Worm (Caenorhabditis elegans): ENCODE data around the gene T26E4.7.
"Not testable (repeated sequence)": the region's sequence is repeated elsewhere in the genome, so short reads cannot be mapped to it uniquely, and the experiment has no call there.

The T26E4.7 gene

ce11 chrV:15807420-15807819 lies 14.1 kb downstream of the T26E4.7 start, which contains the start of gene srsx-38:
TSS of gene srsx-38 (minus strand) at chrV:15807520.
- TF ChIP-seq T20F7.1 (GFP tag; optimal IDR thresholded peaks at IDR 0.05); madf-5 (GFP tag; IDR thresholded peaks at IDR 0.05); mxl-3 (GFP tag; optimal IDR thresholded peaks at IDR 0.05): not testable (repeated sequence)

DNA sequence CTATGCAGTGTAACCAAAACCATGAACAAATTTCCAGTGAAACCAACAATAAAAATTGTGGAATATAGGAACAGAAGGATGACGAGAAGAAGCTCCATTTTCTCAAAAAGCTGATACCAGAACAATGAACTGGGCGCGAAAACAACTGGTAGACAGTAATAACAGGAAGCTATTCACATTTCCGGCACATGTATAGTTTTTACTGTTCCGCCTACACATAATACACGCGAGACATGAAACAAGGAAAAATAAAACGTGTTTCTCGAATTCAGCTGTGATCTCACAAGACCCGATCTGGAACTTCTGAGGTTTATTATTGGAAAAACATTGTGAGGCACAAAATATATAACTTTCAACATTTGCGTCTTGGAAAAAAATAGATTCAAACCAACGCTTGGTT lies 16.2 kb downstream of the T26E4.7 start, which contains the start of gene srsx-36:
Gene srsx-36, minus strand, starts transcription at position 101 of the 400 bp plus-strand sequence.
- TF ChIP-seq F49E8.2 (tag; optimal IDR thresholded peaks at IDR 0.05; ENCODE audit: borderline replicate concordance) (no peak), unc-62 (GFP tag; optimal IDR thresholded peaks at IDR 0.05 in 1 of 2) (no peak), unc-62 (tag; optimal IDR thresholded peaks at IDR 0.05) (no peak), daf-16 (GFP tag; optimal IDR thresholded peaks at IDR 0.05) (no peak), daf-16 (tag; optimal IDR thresholded peaks at IDR 0.05) (no peak), fos-1 (tag; optimal IDR thresholded peaks at IDR 0.05) (no peak), ZK337.2 (GFP tag; IDR thresholded peaks at IDR 0.05) (no peak), daf-8 (GFP tag; IDR thresholded peaks at IDR 0.05) (no peak), vab-7 (GFP tag; IDR thresholded peaks at IDR 0.05) (no peak), mxl-3 (GFP tag; optimal IDR thresholded peaks at IDR 0.05) (no peak), zfp-2 (tag; optimal IDR thresholded peaks at IDR 0.05) (no peak)

- TF ChIP-seq madf-9 (GFP tag; conservative IDR thresholded peaks at IDR 0.05) (no peak), lin-38 (GFP tag; IDR thresholded peaks at IDR 0.05) (no peak), attf-4 (tag; optimal IDR thresholded peaks at IDR 0.05) (no peak), snpc-4 (tag; optimal IDR thresholded peaks at IDR 0.05) (no peak), F44E2.7 (GFP tag; IDR thresholded peaks at IDR 0.05) (no peak), vab-7 (GFP tag; IDR thresholded peaks at IDR 0.05) (no peak), ceh-44 (GFP tag; IDR thresholded peaks at IDR 0.05) (no peak), dmd-9 (GFP tag; IDR thresholded peaks at IDR 0.05) (no peak), hlh-30 (tag; optimal IDR thresholded peaks at IDR 0.05; ENCODE audit: insufficient read depth) (no peak)
Measured at ce11 chrV:15810446-15810845, 17.1 kb downstream of the T26E4.7 start, which contains the start of gene F54B8.1. TSS of gene F54B8.1 (plus strand) at chrV:15810746.

ce11 chrV:15811982-15812381 lies 18.6 kb downstream of the T26E4.7 start, which contains the start of gene nhr-282:
TSS of gene nhr-282 (plus strand) at chrV:15812282.
- not testable (repeated sequence) for TF ChIP-seq ces-1 (GFP tag; optimal IDR thresholded peaks at IDR 0.05); pqm-1 (tag; optimal IDR thresholded peaks at IDR 0.05); nhr-111 (GFP tag; optimal IDR thresholded peaks at IDR 0.05)

DNA sequence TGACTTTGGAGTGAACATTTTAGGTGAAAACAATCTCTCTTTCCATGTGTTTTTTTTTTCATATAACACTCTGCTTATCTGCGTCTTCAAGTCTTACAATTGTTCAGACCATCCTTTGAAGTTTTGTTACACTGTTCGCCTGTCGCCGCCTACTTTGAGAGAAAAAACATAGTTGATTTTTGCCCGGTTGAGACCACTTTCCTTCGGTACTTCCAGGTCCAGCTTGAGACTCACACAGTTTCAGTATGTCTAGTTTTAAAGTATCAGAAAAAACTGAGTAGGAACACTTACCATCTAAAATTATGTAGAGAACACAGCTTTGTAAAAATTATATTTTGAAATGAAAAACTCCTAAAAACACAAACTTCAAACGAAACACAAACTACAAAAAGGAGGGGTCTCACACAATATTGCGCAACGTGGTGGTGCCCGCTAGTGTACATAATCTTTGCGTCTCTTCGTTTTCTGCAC lies 22.6 kb downstream of the T26E4.7 start, which contains the start of the genes fbxa-69 and F54B8.4:
Gene fbxa-69, minus strand, starts transcription at position 10 of the 471 bp plus-strand sequence.
Gene F54B8.4, plus strand, starts transcription at position 421 of the 471 bp plus-strand sequence.
- TF ChIP-seq zag-1 (tag; optimal IDR thresholded peaks at IDR 0.05) = no peak
- no peak for TF ChIP-seq F37D6.2 (tag; optimal IDR thresholded peaks at IDR 0.05)
- TF ChIP-seq aha-1 (tag) = peak; percentile 32
- TF ChIP-seq zfp-2 (tag; optimal IDR thresholded peaks at IDR 0.05) = no peak
- peak; percentile 24 for TF ChIP-seq hlh-30 (tag; optimal IDR thresholded peaks at IDR 0.05; ENCODE audit: insufficient read depth)
- no peak for TF ChIP-seq madf-9 (GFP tag; conservative IDR thresholded peaks at IDR 0.05)
- TF ChIP-seq lin-13 (GFP tag; optimal IDR thresholded peaks at IDR 0.05) = no peak
- no peak for TF ChIP-seq mes-2 (tag; optimal IDR thresholded peaks at IDR 0.05; ENCODE audit: poor library complexity, severe bottlenecking)
- no peak for TF ChIP-seq unc-130 (GFP tag; optimal IDR thresholded peaks at IDR 0.05)
- TF ChIP-seq ZK337.2 (GFP tag; IDR thresholded peaks at IDR 0.05) = no peak
- no peak for TF ChIP-seq tra-1 (GFP tag; IDR thresholded peaks at IDR 0.05)
- TF ChIP-seq saeg-2 (GFP tag; IDR thresholded peaks at IDR 0.05) = no peak
- no peak for TF ChIP-seq nhr-48 (tag; optimal IDR thresholded peaks at IDR 0.05)
- peak; percentile 43 for TF ChIP-seq nhr-28 (tag; optimal IDR thresholded peaks at IDR 0.05)
- no peak for TF ChIP-seq rbr-2 (tag; optimal IDR thresholded peaks at IDR 0.05)
- TF ChIP-seq zip-2 (tag; optimal IDR thresholded peaks at IDR 0.05) = peak; percentile 71
- TF ChIP-seq spr-1 (tag; optimal IDR thresholded peaks at IDR 0.05) = no peak
- TF ChIP-seq hlh-11 (tag; optimal IDR thresholded peaks at IDR 0.05) = no peak
- no peak for TF ChIP-seq ceh-44 (GFP tag; IDR thresholded peaks at IDR 0.05)
- TF ChIP-seq nhr-111 (GFP tag; optimal IDR thresholded peaks at IDR 0.05) = no peak
- TF ChIP-seq dmd-6 (GFP tag; IDR thresholded peaks at IDR 0.05) = peak; percentile 12; the same call in 1 of the 2 replicates
- TF ChIP-seq mxl-3 (GFP tag; optimal IDR thresholded peaks at IDR 0.05) = peak; percentile 31
- TF ChIP-seq zfp-3 (GFP tag; conservative IDR thresholded peaks at IDR 0.05) = no peak
- no peak for TF ChIP-seq egl-27 (tag; optimal IDR thresholded peaks at IDR 0.05)

All from whole organism, L4 larva.